Worm (Caenorhabditis elegans) whole organism, young adult: Measurements from ENCODE around the gene apb-1.
A peak's percentile ranks its signal among the peaks of the same experiment; 100 is the strongest.

Source experiments
- B0019.2 ChIP-seq: fragments of 200-800 bp; sonication (Bioruptor generic); conservative IDR thresholded peaks from 2 replicates; pipeline ENCODE4 v1.3.6; 2022; ENCODE audit warnings: missing genetic modification reagents, missing genetic modification characterization, missing compliant biosample characterization
- K12H6.12 ChIP-seq: fragments of 200-800 bp; sonication (Bioruptor generic); optimal IDR thresholded peaks from 2 replicates; lab custom pipeline; 2018; ENCODE audit warnings: mild to moderate bottlenecking, missing genetic modification characterization, missing compliant biosample characterization
- T26A5.8 ChIP-seq: sonication (generic microtip); optimal IDR thresholded peaks from 2 replicates; lab custom pipeline; 2016; ENCODE audit warnings: missing genetic modification characterization, missing compliant biosample characterization
- bed-2 ChIP-seq: fragments of 200-800 bp; sonication (Bioruptor generic); IDR thresholded peaks from 2 replicates; pipeline ENCODE4 v1.3.6; 2022; ENCODE audit warnings: missing genetic modification reagents, missing genetic modification characterization, missing compliant biosample characterization
- cebp-1 ChIP-seq, 2 experiments: fragments of 200-800 bp in 1 of 2; sonication (Bioruptor generic) in 1 of 2; sonication (generic microtip) in 1 of 2; IDR thresholded peaks in 1 of 2; optimal IDR thresholded peaks in 1 of 2; 2 replicates each; pipeline versions ENCODE4 v1.3.6 to Lab custom; 2017 to 2022; ENCODE audit warnings: missing compliant biosample characterization in 2 of 2, missing genetic modification characterization in 2 of 2, mild to moderate bottlenecking in 1 of 2, missing genetic modification reagents in 1 of 2, moderate library complexity in 1 of 2
- egl-18 ChIP-seq: fragments of 200-800 bp; sonication (Bioruptor generic); IDR thresholded peaks from 2 replicates; pipeline ENCODE4 v1.3.6; 2022; ENCODE audit warnings: missing genetic modification reagents, missing genetic modification characterization, missing compliant biosample characterization
- egrh-3 ChIP-seq: fragments of 200-800 bp; sonication (Bioruptor generic); IDR thresholded peaks from 2 replicates; pipeline ENCODE4 v1.3.6; 2022; ENCODE audit warnings: missing genetic modification reagents, missing genetic modification characterization, missing compliant biosample characterization
- hmg-1.2 ChIP-seq: fragments of 200-800 bp; sonication (Bioruptor generic); IDR thresholded peaks from 2 replicates; pipeline ENCODE4 v1.3.6; 2022; ENCODE audit warnings: missing genetic modification reagents, missing genetic modification characterization, missing compliant biosample characterization
- madf-10 ChIP-seq: sonication (generic microtip); optimal IDR thresholded peaks from 2 replicates; lab custom pipeline; 2016; ENCODE audit warnings: mild to moderate bottlenecking, missing genetic modification characterization, missing compliant biosample characterization
- snpc-3.4 ChIP-seq: sonication (generic microtip); optimal IDR thresholded peaks from 2 replicates; lab custom pipeline; 2017; ENCODE audit warnings: missing genetic modification characterization, mild to moderate bottlenecking, missing compliant biosample characterization, antibody characterized with exemption, moderate library complexity, missing genotype, missing genetic modification reagents
- unc-130 ChIP-seq: sonication (generic microtip); optimal IDR thresholded peaks from 2 replicates; lab custom pipeline; 2016; ENCODE audit warnings: missing genetic modification reagents, missing genetic modification characterization, missing compliant biosample characterization
- zfh-2 ChIP-seq: fragments of 200-800 bp; sonication (Bioruptor generic); conservative IDR thresholded peaks from 2 replicates; pipeline ENCODE4 v1.3.6; 2022; ENCODE audit warnings: missing genetic modification reagents, missing genetic modification characterization, missing compliant biosample characterization
- zim-3 ChIP-seq: sonication (generic microtip); optimal IDR thresholded peaks from 2 replicates; lab custom pipeline; 2017; ENCODE audit warnings: mild to moderate bottlenecking, missing genetic modification characterization, moderate library complexity, missing compliant biosample characterization

apb-1 gene

ce11 chrIII:2535122-2535521 is 61.7 kb downstream of the apb-1 start:
- TF ChIP-seq unc-130 (no peak), egrh-3 (GFP tag; lab: Robert Waterston, UW) (peak; percentile 64; the same call in 1 of the 2 replicates), cebp-1 (GFP tag; IDR thresholded peaks at IDR 0.05; lab: Robert Waterston, UW) (no peak), cebp-1 (tag; optimal IDR thresholded peaks at IDR 0.05; lab: Kevin White, UChicago) (peak; percentile 48), snpc-3.4 (no peak), T26A5.8 (tag; lab: Kevin White, UChicago) (no peak), zim-3 (tag; lab: Kevin White, UChicago) (no peak), K12H6.12 (peak; percentile 71), madf-10 (peak; percentile 92), zfh-2 (GFP tag; lab: Robert Waterston, UW) (peak; percentile 94), B0019.2 (GFP tag; lab: Robert Waterston, UW) (no peak), egl-18 (GFP tag; lab: Robert Waterston, UW) (0 out of 2 replicates have a peak, but pooled peaks have one; percentile 18), hmg-1.2 (GFP tag; lab: Robert Waterston, UW) (peak; percentile 25; the same call in 1 of the 2 replicates), bed-2 (no peak)
- TF ChIP-seq, all 124 proteins: peak for 7
